Worm (Caenorhabditis elegans): ENCODE results near the gene F07A11.5.

The F07A11.5 gene

DNA sequence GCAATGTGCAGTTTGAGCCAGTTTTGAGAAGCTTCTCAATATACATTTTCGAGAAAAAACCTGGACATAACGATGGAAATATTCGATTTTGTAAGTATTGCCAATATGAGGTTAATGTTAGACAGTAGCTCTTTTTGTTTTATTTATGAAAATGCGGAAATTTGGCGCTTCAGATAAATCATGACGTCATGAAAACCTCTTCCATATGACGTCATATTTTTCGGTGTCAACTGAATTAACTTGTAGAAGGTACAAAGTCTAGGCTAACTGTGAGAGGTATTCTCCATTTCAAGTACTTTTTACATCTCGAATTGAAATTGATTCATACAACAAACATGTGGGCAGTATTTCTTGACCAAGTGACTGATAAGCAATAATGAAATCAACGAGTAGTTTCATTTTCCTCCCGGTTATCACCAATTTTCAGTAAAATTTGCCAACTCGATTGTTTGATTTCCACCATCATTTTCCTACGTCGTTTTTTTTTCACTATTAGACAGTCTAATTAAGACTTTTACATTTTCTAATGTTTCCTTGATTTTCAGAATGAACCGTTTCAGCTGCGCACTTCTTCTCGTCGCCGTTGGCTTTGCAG lies 40.7 kb upstream of the F07A11.5 start, which contains the start of gene F54D5.3:
Gene F54D5.3 (plus strand): TSS at position 546 of the 595 bp plus-strand sequence.
- TF ChIP-seq ceh-79 (tag; optimal IDR thresholded peaks at IDR 0.05) (no peak), nhr-80 (tag; optimal IDR thresholded peaks at IDR 0.05) (peak; percentile 65), madf-10 (tag; optimal IDR thresholded peaks at IDR 0.05) (no peak), B0035.1 (tag; optimal IDR thresholded peaks at IDR 0.05) (no peak), rec-8 (tag; optimal IDR thresholded peaks at IDR 0.05) (no peak), ceh-27 (GFP tag; optimal IDR thresholded peaks at IDR 0.05) (no peak), tlf-1 (GFP tag; optimal IDR thresholded peaks at IDR 0.05) (no peak), ceh-91 (GFP tag; IDR thresholded peaks at IDR 0.05) (no peak), lsl-1 (GFP tag; optimal IDR thresholded peaks at IDR 0.05) (no peak), lin-26 (GFP tag; IDR thresholded peaks at IDR 0.05) (no peak), madf-3 (GFP tag; IDR thresholded peaks at IDR 0.05) (no peak), madf-8 (GFP tag; conservative IDR thresholded peaks at IDR 0.05) (no peak), cebp-1 (GFP tag; IDR thresholded peaks at IDR 0.05) (no peak), cebp-1 (tag; optimal IDR thresholded peaks at IDR 0.05) (no peak), atf-7 (tag; optimal IDR thresholded peaks at IDR 0.05) (peak; percentile 42), pha-4 (tag; optimal IDR thresholded peaks at IDR 0.05) (no peak), D2030.7 (GFP tag; IDR thresholded peaks at IDR 0.05) (no peak), dpff-1 (tag; optimal IDR thresholded peaks at IDR 0.05) (no peak), C06A6.2 (GFP tag; conservative IDR thresholded peaks at IDR 0.05) (no peak)

DNA sequence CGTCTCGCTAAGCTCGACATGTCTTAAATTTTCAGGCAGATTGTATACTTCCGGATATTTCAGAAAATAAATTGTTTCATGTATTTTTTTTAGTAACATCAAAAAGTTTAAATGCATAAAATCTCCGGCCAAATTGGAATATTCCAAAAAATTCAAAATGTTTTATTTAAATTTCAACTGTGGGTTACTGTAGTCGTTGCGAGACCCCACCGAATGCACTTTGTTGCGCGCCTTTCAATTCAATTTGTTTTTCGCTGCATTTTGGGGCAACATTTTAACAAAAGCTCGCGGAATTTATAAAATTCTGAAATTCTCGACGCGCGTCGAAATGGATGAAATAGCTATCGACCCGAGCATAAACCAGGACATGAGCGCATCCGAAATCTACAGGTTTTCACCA lies 39.2 kb upstream of the F07A11.5 start, which contains the start of gene F54D5.2:
Gene F54D5.2 (plus strand): TSS at position 237 of the 400 bp plus-strand sequence.
- no peak for TF ChIP-seq hlh-12 (tag; optimal IDR thresholded peaks at IDR 0.05)
- TF ChIP-seq nhr-80 (tag; optimal IDR thresholded peaks at IDR 0.05), result no peak
- TF ChIP-seq ztf-6 (GFP tag; IDR thresholded peaks at IDR 0.05), result no peak
- TF ChIP-seq snpc-3.4 (tag; optimal IDR thresholded peaks at IDR 0.05), result no peak
- TF ChIP-seq K11D2.4 (GFP tag; IDR thresholded peaks at IDR 0.05), result no peak
- TF ChIP-seq ceh-91 (GFP tag; IDR thresholded peaks at IDR 0.05), result 0 out of 2 replicates have a peak, but pooled peaks have one; percentile 31
- no peak for TF ChIP-seq madf-10 (tag; optimal IDR thresholded peaks at IDR 0.05)
- TF ChIP-seq lin-35 (GFP tag; optimal IDR thresholded peaks at IDR 0.05), result no peak
- no peak for TF ChIP-seq tbp1 (GFP tag; optimal IDR thresholded peaks at IDR 0.05)
- no peak for TF ChIP-seq F55B11.4 (tag; optimal IDR thresholded peaks at IDR 0.05; ENCODE audit: borderline replicate concordance, insufficient read depth)
- TF ChIP-seq F23B12.7 (tag; optimal IDR thresholded peaks at IDR 0.05; ENCODE audit: insufficient read depth), result no peak
- peak; percentile 9 for TF ChIP-seq dpl-1 (GFP tag; optimal IDR thresholded peaks at IDR 0.05)
- TF ChIP-seq nhr-120 (GFP tag; IDR thresholded peaks at IDR 0.05), result no peak
- TF ChIP-seq cebp-2 (GFP tag; IDR thresholded peaks at IDR 0.05), result no peak
- TF ChIP-seq T07F8.4 (tag; optimal IDR thresholded peaks at IDR 0.05), result no peak
- no peak for TF ChIP-seq F52B5.7 (tag; optimal IDR thresholded peaks at IDR 0.05)
- no peak for TF ChIP-seq mxl-1 (tag; optimal IDR thresholded peaks at IDR 0.05)
- TF ChIP-seq nhr-27 (tag; optimal IDR thresholded peaks at IDR 0.05), result no peak
- TF ChIP-seq B0035.1 (tag; optimal IDR thresholded peaks at IDR 0.05), result no peak
- TF ChIP-seq ceh-79 (tag; optimal IDR thresholded peaks at IDR 0.05), result no peak
- no peak for TF ChIP-seq ceh-27 (GFP tag; optimal IDR thresholded peaks at IDR 0.05)
- TF ChIP-seq aptf-3 (GFP tag; IDR thresholded peaks at IDR 0.05), result no peak
- TF ChIP-seq him-1 (tag; optimal IDR thresholded peaks at IDR 0.05), result no peak
- no peak for TF ChIP-seq mel-28 (tag; optimal IDR thresholded peaks at IDR 0.05; ENCODE audit: borderline replicate concordance)
- TF ChIP-seq F39B2.1 (GFP tag; IDR thresholded peaks at IDR 0.05), result no peak
- no peak for TF ChIP-seq attf-5 (GFP tag; optimal IDR thresholded peaks at IDR 0.05)
- TF ChIP-seq Y95B8A.8 (GFP tag; IDR thresholded peaks at IDR 0.05), result no peak
- TF ChIP-seq pha-4 (tag; optimal IDR thresholded peaks at IDR 0.05), result no peak
- no peak for TF ChIP-seq F37B4.10 (GFP tag; IDR thresholded peaks at IDR 0.05)
- TF ChIP-seq lsy-27 (tag; optimal IDR thresholded peaks at IDR 0.05; ENCODE audit: borderline replicate concordance, insufficient read depth), result no peak
- no peak for TF ChIP-seq repo-1 (tag; optimal IDR thresholded peaks at IDR 0.05)
- no peak for TF ChIP-seq nfya-1 (tag; optimal IDR thresholded peaks at IDR 0.05; ENCODE audit: borderline replicate concordance, insufficient read depth)
- no peak for TF ChIP-seq lir-1 (GFP tag; conservative IDR thresholded peaks at IDR 0.05)
- TF ChIP-seq ztf-3 (GFP tag; optimal IDR thresholded peaks at IDR 0.05), result no peak

All from whole organism, young adult.